Fruit fly (Drosophila melanogaster) whole organism, embryonic: ENCODE measurements around the gene UQCR-6.4L.
A peak's percentile ranks its signal among the peaks of the same experiment; 100 is the strongest.

Source experiments
- Atf6 ChIP-seq: fragments of 200-800 bp; sonication (Bioruptor generic); IDR thresholded peaks from 2 replicates; pipeline ENCODE4 v1.3.6; 2022; ENCODE audit warnings: missing biosample characterization, missing genetic modification characterization
- B-H2 ChIP-seq: fragments of 200-800 bp; sonication (Bioruptor generic); optimal IDR thresholded peaks from 2 replicates; lab custom pipeline; 2018; ENCODE audit warnings: missing biosample characterization, mild to moderate bottlenecking, missing genetic modification characterization
- Blimp-1 ChIP-seq: fragments of 200-800 bp; sonication (Bioruptor generic); optimal IDR thresholded peaks from 3 replicates; lab custom pipeline; 2018; ENCODE audit warnings: missing biosample characterization, missing genetic modification characterization, mild to moderate bottlenecking, moderate library complexity, missing genetic modification reagents
- Bteb2 ChIP-seq: fragments of 200-800 bp; sonication (Bioruptor generic); optimal IDR thresholded peaks from 2 replicates; lab custom pipeline; 2016; ENCODE audit warnings: missing biosample characterization, missing genetic modification characterization
- CG12071 ChIP-seq: fragments of 200-800 bp; sonication (Bioruptor generic); optimal IDR thresholded peaks from 3 replicates; lab custom pipeline; 2018; ENCODE audit warnings: missing biosample characterization, mild to moderate bottlenecking, missing genetic modification characterization
- CG17328 ChIP-seq: fragments of 200-800 bp; sonication (Bioruptor generic); IDR thresholded peaks from 2 replicates; pipeline ENCODE4 v1.3.6; 2022; ENCODE audit warnings: missing biosample characterization, missing genetic modification characterization
- CG2712 ChIP-seq: fragments of 200-800 bp; optimal IDR thresholded peaks from 3 replicates; lab custom pipeline; 2019; ENCODE audit warnings: missing biosample characterization, mild to moderate bottlenecking, missing genetic modification characterization, moderate library complexity
- CG31441 ChIP-seq: fragments of 200-800 bp; sonication (Bioruptor generic); IDR thresholded peaks from 2 replicates; pipeline ENCODE4 v1.3.6; 2022; ENCODE audit warnings: missing biosample characterization, missing genetic modification characterization
- CG34224 ChIP-seq: fragments of 200-800 bp; sonication (Bioruptor generic); IDR thresholded peaks from 3 replicates; pipeline ENCODE4 v1.3.6; 2022; ENCODE audit warnings: missing biosample characterization, missing genetic modification characterization; ENCODE audit not compliant: partially characterized antibody
- CG4617 ChIP-seq: fragments of 200-800 bp; sonication (Bioruptor generic); optimal IDR thresholded peaks from 3 replicates; lab custom pipeline; 2016; ENCODE audit warnings: missing biosample characterization, missing genetic modification characterization, borderline replicate concordance
- CG7357 ChIP-seq: fragments of 200-800 bp; sonication (Bioruptor generic); IDR thresholded peaks from 3 replicates; pipeline ENCODE4 v1.3.6; 2022; ENCODE audit warnings: missing biosample characterization, missing genetic modification characterization
- CG7745 ChIP-seq: fragments of 200-800 bp; sonication (Bioruptor generic); optimal IDR thresholded peaks from 2 replicates; lab custom pipeline; 2018; ENCODE audit warnings: missing biosample characterization, mild to moderate bottlenecking, missing genetic modification characterization, moderate library complexity
- CG7786 ChIP-seq: fragments of 200-800 bp; sonication (Bioruptor generic); optimal IDR thresholded peaks from 2 replicates; lab custom pipeline; 2016; ENCODE audit warnings: missing biosample characterization, missing genetic modification characterization
- CG8089 ChIP-seq: fragments of 200-800 bp; sonication (Bioruptor generic); optimal IDR thresholded peaks from 3 replicates; lab custom pipeline; 2016; ENCODE audit warnings: missing biosample characterization, missing genetic modification characterization
- Doc3 ChIP-seq: fragments of 200-800 bp; sonication (Bioruptor generic); IDR thresholded peaks from 3 replicates; pipeline ENCODE4 v1.3.6; 2022; ENCODE audit warnings: missing biosample characterization, missing genetic modification characterization; ENCODE audit not compliant: partially characterized antibody
- E2f1 ChIP-seq: fragments of 200-800 bp; sonication (Bioruptor generic); IDR thresholded peaks from 2 replicates; pipeline ENCODE4 v1.3.6; 2022; ENCODE audit warnings: missing biosample characterization, missing genetic modification characterization
- Fer2 ChIP-seq: fragments of 200-800 bp; sonication (Bioruptor generic); optimal IDR thresholded peaks from 2 replicates; lab custom pipeline; 2018; ENCODE audit warnings: missing biosample characterization, mild to moderate bottlenecking, missing genetic modification characterization, moderate library complexity
- Gug ChIP-seq: fragments of 200-800 bp; sonication (Bioruptor generic); IDR thresholded peaks from 4 replicates; pipeline ENCODE4 v1.3.6; 2022; ENCODE audit warnings: missing biosample characterization, missing genetic modification characterization
- HLH3B ChIP-seq: fragments of 200-800 bp; sonication (Bioruptor generic); IDR thresholded peaks from 2 replicates; pipeline ENCODE4 v1.3.6; 2022; ENCODE audit warnings: missing biosample characterization, missing genetic modification characterization
- Hr78 ChIP-seq, 2 experiments: fragments of 200-800 bp in 1 of 2; fragments of >200 bp in 1 of 2; sonication (Bioruptor generic) in 1 of 2; optimal IDR thresholded peaks; 2 replicates each; lab custom pipeline; 2017 to 2019; ENCODE audit warnings: missing biosample characterization in 2 of 2, missing genetic modification characterization in 2 of 2, mild to moderate bottlenecking in 1 of 2, moderate library complexity in 1 of 2
- Lpt ChIP-seq: fragments of >200 bp; optimal IDR thresholded peaks from 2 replicates; lab custom pipeline; 2018; ENCODE audit warnings: missing biosample characterization, missing genetic modification characterization
- Meics ChIP-seq: fragments of 200-800 bp; sonication (Bioruptor generic); optimal IDR thresholded peaks from 2 replicates; lab custom pipeline; 2017; ENCODE audit warnings: missing biosample characterization, mild to moderate bottlenecking, missing genetic modification characterization
- NC2α ChIP-seq: fragments of 200-800 bp; sonication (Bioruptor generic); optimal IDR thresholded peaks from 2 replicates; lab custom pipeline; 2016; ENCODE audit warnings: missing biosample characterization, missing genetic modification characterization
- Nf-YC ChIP-seq: fragments of 200-800 bp; optimal IDR thresholded peaks from 3 replicates; lab custom pipeline; 2019; ENCODE audit warnings: missing biosample characterization, mild to moderate bottlenecking, missing genetic modification characterization, moderate library complexity
- Opbp ChIP-seq: fragments of 200-800 bp; sonication (Bioruptor generic); IDR thresholded peaks from 3 replicates; pipeline ENCODE4 v1.3.6; 2022; ENCODE audit warnings: missing biosample characterization, missing genetic modification characterization; ENCODE audit not compliant: partially characterized antibody
- Rx ChIP-seq: fragments of 200-800 bp; sonication (Bioruptor generic); IDR thresholded peaks from 2 replicates; pipeline ENCODE4 v1.3.6; 2022; ENCODE audit warnings: missing biosample characterization, missing genetic modification characterization
- Scr ChIP-seq: fragments of 200-800 bp; sonication (Bioruptor generic); IDR thresholded peaks from 2 replicates; pipeline ENCODE4 v1.3.6; 2022; ENCODE audit warnings: missing biosample characterization, missing genetic modification characterization; ENCODE audit not compliant: partially characterized antibody
- Side ChIP-seq: fragments of 200-800 bp; sonication (Bioruptor generic); optimal IDR thresholded peaks from 2 replicates; lab custom pipeline; 2016; ENCODE audit warnings: missing biosample characterization, missing genetic modification characterization
- ash1 ChIP-seq: fragments of 200-800 bp; sonication (Bioruptor generic); optimal IDR thresholded peaks from 2 replicates; lab custom pipeline; 2018; ENCODE audit warnings: missing biosample characterization, mild to moderate bottlenecking, missing genetic modification characterization
- ato ChIP-seq: fragments of 200-800 bp; sonication (Bioruptor generic); IDR thresholded peaks from 2 replicates; pipeline ENCODE4 v1.3.6; 2022; ENCODE audit warnings: missing biosample characterization, missing genetic modification characterization; ENCODE audit not compliant: partially characterized antibody
- btn ChIP-seq: fragments of 200-800 bp; sonication (Bioruptor generic); optimal IDR thresholded peaks from 2 replicates; lab custom pipeline; 2016; ENCODE audit warnings: missing biosample characterization, missing genetic modification characterization
- cg ChIP-seq: fragments of 200-800 bp; sonication (Bioruptor generic); optimal IDR thresholded peaks from 3 replicates; lab custom pipeline; 2019; ENCODE audit warnings: missing biosample characterization, mild to moderate bottlenecking, missing genetic modification characterization, moderate library complexity
- chif ChIP-seq, 2 experiments: fragments of 200-800 bp; sonication (Bioruptor generic); optimal IDR thresholded peaks; 3 replicates each; lab custom pipeline; 2016; ENCODE audit warnings: missing biosample characterization in 2 of 2, missing genetic modification characterization in 2 of 2
- chm ChIP-seq: fragments of 200-800 bp; sonication (Bioruptor generic); IDR thresholded peaks from 2 replicates; pipeline ENCODE4 v1.3.6; 2022; ENCODE audit warnings: missing biosample characterization, missing genetic modification characterization
- esg ChIP-seq: fragments of 200-800 bp; sonication (Bioruptor generic); conservative IDR thresholded peaks from 2 replicates; pipeline ENCODE4 v1.3.6; 2022; ENCODE audit warnings: missing biosample characterization, missing genetic modification characterization
- eyg ChIP-seq: fragments of 200-800 bp; sonication (Bioruptor generic); optimal IDR thresholded peaks from 3 replicates; lab custom pipeline; 2016; ENCODE audit warnings: missing biosample characterization, missing genetic modification characterization
- fd102C ChIP-seq: fragments of 200-800 bp; sonication (Bioruptor generic); optimal IDR thresholded peaks from 2 replicates; lab custom pipeline; 2018; ENCODE audit warnings: missing biosample characterization, mild to moderate bottlenecking, missing genetic modification characterization, moderate library complexity
- h ChIP-seq: fragments of >200 bp; optimal IDR thresholded peaks from 2 replicates; lab custom pipeline; 2017
- insv ChIP-seq, 2 experiments: fragments of 200-800 bp; sonication (Bioruptor generic); optimal IDR thresholded peaks; 3 replicates each; lab custom pipeline; 2016 to 2018; ENCODE audit warnings: missing biosample characterization in 2 of 2, missing genetic modification characterization in 2 of 2
- inv ChIP-seq: fragments of 200-800 bp; sonication (Bioruptor generic); IDR thresholded peaks from 2 replicates; pipeline ENCODE4 v1.3.6; 2022; ENCODE audit warnings: missing biosample characterization, missing genetic modification characterization; ENCODE audit not compliant: partially characterized antibody
- kay ChIP-seq: fragments of 200-800 bp; sonication (Bioruptor generic); optimal IDR thresholded peaks from 2 replicates; lab custom pipeline; 2016; ENCODE audit warnings: missing biosample characterization, missing genetic modification characterization
- klu ChIP-seq: fragments of 200-800 bp; sonication (Bioruptor generic); IDR thresholded peaks from 2 replicates; pipeline ENCODE4 v1.3.6; 2022; ENCODE audit warnings: missing biosample characterization, missing genetic modification characterization
- nau ChIP-seq: fragments of 200-800 bp; sonication (Bioruptor generic); optimal IDR thresholded peaks from 3 replicates; lab custom pipeline; 2017; ENCODE audit warnings: missing biosample characterization, mild to moderate bottlenecking, missing genetic modification characterization, missing genetic modification reagents
- nerfin-2 ChIP-seq: fragments of 200-800 bp; sonication (Bioruptor generic); IDR thresholded peaks from 2 replicates; pipeline ENCODE4 v1.3.6; 2022; ENCODE audit warnings: missing biosample characterization, missing genetic modification characterization; ENCODE audit not compliant: partially characterized antibody
- nmo ChIP-seq: fragments of 200-800 bp; sonication (Bioruptor generic); optimal IDR thresholded peaks from 2 replicates; lab custom pipeline; 2018; ENCODE audit warnings: missing biosample characterization, mild to moderate bottlenecking, missing genetic modification characterization, moderate library complexity
- sens-2 ChIP-seq: fragments of 200-800 bp; sonication (Bioruptor generic); IDR thresholded peaks from 2 replicates; pipeline ENCODE4 v1.3.6; 2022; ENCODE audit warnings: missing biosample characterization, missing genetic modification characterization
- sima ChIP-seq: fragments of 200-800 bp; sonication (Bioruptor generic); optimal IDR thresholded peaks from 2 replicates; lab custom pipeline; 2016; ENCODE audit warnings: missing biosample characterization, missing genetic modification characterization
- tio ChIP-seq: fragments of 200-800 bp; sonication (Bioruptor generic); optimal IDR thresholded peaks from 2 replicates; lab custom pipeline; 2017; ENCODE audit warnings: missing biosample characterization, missing genetic modification characterization, inconsistent platforms
- vnd ChIP-seq: fragments of 200-800 bp; sonication (Bioruptor generic); IDR thresholded peaks from 3 replicates; pipeline ENCODE4 v1.3.6; 2022; ENCODE audit warnings: missing biosample characterization, missing genetic modification characterization; ENCODE audit not compliant: partially characterized antibody

UQCR-6.4L gene

dm6 chr3L:16587994-16588622 is 21.6 kb downstream of the UQCR-6.4L start (continued):
- TF ChIP-seq Blimp-1 (GFP tag; lab: Kevin White, UChicago) (no peak), btn (GFP tag; lab: Kevin White, UChicago) (peak; percentile 5), fd102C (GFP tag; lab: Kevin White, UChicago) (no peak), Bteb2 (GFP tag; lab: Kevin White, UChicago) (peak; percentile 38), Rx (GFP tag; lab: Robert Waterston, UW) (no peak), chif (GFP tag; optimal IDR thresholded peaks at IDR 0.05; lab: Kevin White, UChicago) (peak; percentile 9 to 36), kay (peak; percentile 47), CG2712 (tag; lab: Kevin White, UChicago) (peak; percentile 66), chm (GFP tag; lab: Robert Waterston, UW) (peak; percentile 53; the same call in 1 of the 2 replicates), CG7357 (GFP tag; lab: Robert Waterston, UW) (peak; percentile 51; the same call in 1 of the 3 replicates), CG17328 (GFP tag; lab: Robert Waterston, UW) (peak; percentile 62), CG12071 (no peak), Doc3 (peak; percentile 96), Hr78 (GFP tag; optimal IDR thresholded peaks at IDR 0.05; lab: Kevin White, UChicago) (no peak), CG34224 (GFP tag; lab: Robert Waterston, UW) (peak; percentile 93), Opbp (peak; percentile 85), CG31441 (GFP tag; lab: Robert Waterston, UW) (peak; percentile 99), inv (GFP tag; lab: Robert Waterston, UW) (peak; percentile 93), sima (no peak), HLH3B (GFP tag; lab: Robert Waterston, UW) (peak; percentile 54), CG4617 (GFP tag; lab: Kevin White, UChicago) (peak; percentile 88), nau (GFP tag; lab: Kevin White, UChicago) (no peak), Lpt (no peak), nerfin-2 (GFP tag; lab: Robert Waterston, UW) (peak; percentile 86), cg (GFP tag; lab: Kevin White, UChicago) (peak; percentile 89), sens-2 (no peak), ato (peak; percentile 60), Nf-YC (tag; lab: Kevin White, UChicago) (peak; percentile 48), Fer2 (tag; lab: Kevin White, UChicago) (peak; percentile 17), CG8089 (GFP tag; lab: Kevin White, UChicago) (peak; percentile 26), h (lab: Kevin White, UChicago) (no peak), NC2α (GFP tag; lab: Kevin White, UChicago) (no peak), Scr (GFP tag; lab: Robert Waterston, UW) (peak; percentile 97), ash1 (GFP tag; lab: Kevin White, UChicago) (no peak), tio (no peak), esg (no peak), CG7786 (GFP tag; lab: Kevin White, UChicago) (peak; percentile 67), klu (GFP tag; lab: Robert Waterston, UW) (peak; percentile 100), Atf6 (GFP tag; lab: Robert Waterston, UW) (peak; percentile 64; the same call in 1 of the 2 replicates), Side (GFP tag; lab: Kevin White, UChicago) (peak; percentile 41), E2f1 (GFP tag; lab: Robert Waterston, UW) (peak; percentile 62), nmo (GFP tag; lab: Kevin White, UChicago) (peak; percentile 83), vnd (GFP tag; lab: Robert Waterston, UW) (peak; percentile 93), insv (GFP tag; optimal IDR thresholded peaks at IDR 0.05; lab: Kevin White, UChicago) (peak in 1 of 2 experiments; percentile 6), Gug (peak; percentile 66), CG7745 (tag; lab: Kevin White, UChicago) (no peak), eyg (GFP tag; lab: Kevin White, UChicago) (peak; percentile 61), B-H2 (GFP tag; lab: Kevin White, UChicago) (peak; percentile 12), Meics (GFP tag; lab: Kevin White, UChicago) (peak; percentile 37)
